Worm (Caenorhabditis elegans): ENCODE results near the gene F42A8.1.
A peak's percentile ranks its signal among the peaks of the same experiment; 100 is the strongest.

F42A8.1 gene

ce11 chrII:9338859-9339258 is 7.5 kb downstream of the F42A8.1 start, which contains the start of gene ttll-12:
TSS of gene ttll-12 (plus strand) at chrII:9338997.
- TF ChIP-seq sma-9 (GFP tag; optimal IDR thresholded peaks at IDR 0.05) = no peak
- no peak for TF ChIP-seq sma-9 (tag; optimal IDR thresholded peaks at IDR 0.05)
- peak; percentile 89 for TF ChIP-seq ama-1 (optimal IDR thresholded peaks at IDR 0.05)

ce11 chrII:9336651-9337050 is 9.7 kb downstream of the F42A8.1 start:
- TF ChIP-seq nhr-25 (tag; optimal IDR thresholded peaks at IDR 0.05) = no peak
- TF ChIP-seq ama-1 (optimal IDR thresholded peaks at IDR 0.05) = peak; percentile 81
- TF ChIP-seq C34F6.9 (tag; optimal IDR thresholded peaks at IDR 0.05) = peak; percentile 40
- TF ChIP-seq unc-55 (GFP tag; optimal IDR thresholded peaks at IDR 0.05) = peak; percentile 32
- TF ChIP-seq mdl-1 (tag; optimal IDR thresholded peaks at IDR 0.05) = no peak

ce11 chrII:9333714-9334113 is 12.7 kb downstream of the F42A8.1 start, which contains the start of gene scp-1:
TSS of gene scp-1 (plus strand) at chrII:9334014.
- TF ChIP-seq zag-1 (tag; optimal IDR thresholded peaks at IDR 0.05) = no peak
- TF ChIP-seq ztf-11 (tag; optimal IDR thresholded peaks at IDR 0.05) = no peak
- TF ChIP-seq mab-5 (tag; optimal IDR thresholded peaks at IDR 0.05) = no peak
- no peak for TF ChIP-seq nhr-77 (tag; optimal IDR thresholded peaks at IDR 0.05)
- no peak for TF ChIP-seq ZK546.5 (tag; optimal IDR thresholded peaks at IDR 0.05)
- no peak for TF ChIP-seq lsy-2 (tag; optimal IDR thresholded peaks at IDR 0.05)
- no peak for TF ChIP-seq crh-2 (tag; optimal IDR thresholded peaks at IDR 0.05)
- TF ChIP-seq F13H6.1 (tag; optimal IDR thresholded peaks at IDR 0.05) = no peak
- TF ChIP-seq elt-1 (tag; optimal IDR thresholded peaks at IDR 0.05) = no peak
- TF ChIP-seq skn-1 (tag; optimal IDR thresholded peaks at IDR 0.05) = no peak
- no peak for TF ChIP-seq peb-1 (tag; optimal IDR thresholded peaks at IDR 0.05)
- TF ChIP-seq aly-2 (tag; optimal IDR thresholded peaks at IDR 0.05) = no peak
- no peak for TF ChIP-seq sma-9 (GFP tag; optimal IDR thresholded peaks at IDR 0.05)
- TF ChIP-seq sma-9 (tag; optimal IDR thresholded peaks at IDR 0.05) = no peak
- no peak for TF ChIP-seq ztf-1 (GFP tag; conservative IDR thresholded peaks at IDR 0.05)

ce11 chrII:9333034-9333433 is 13.4 kb downstream of the F42A8.1 start:
- TF ChIP-seq ztf-4 (tag; optimal IDR thresholded peaks at IDR 0.05) (no peak), alr-1 (tag; optimal IDR thresholded peaks at IDR 0.05) (no peak), dmd-4 (tag; optimal IDR thresholded peaks at IDR 0.05) (no peak), peb-1 (tag; optimal IDR thresholded peaks at IDR 0.05) (no peak), snpc-4 (tag; optimal IDR thresholded peaks at IDR 0.05) (no peak)

ce11 chrII:9331343-9331742 is 15.0 kb downstream of the F42A8.1 start, which contains the start of gene eif-3.F:
TSS of gene eif-3.F (plus strand) at chrII:9331643.
- no peak for TF ChIP-seq R02D3.7 (tag; optimal IDR thresholded peaks at IDR 0.05)
- no peak for TF ChIP-seq sma-3 (GFP tag; optimal IDR thresholded peaks at IDR 0.05)
- no peak for TF ChIP-seq unc-55 (GFP tag; optimal IDR thresholded peaks at IDR 0.05)
- TF ChIP-seq unc-62 (GFP tag; optimal IDR thresholded peaks at IDR 0.05) = no peak

ce11 chrII:9329474-9329873 is 16.9 kb downstream of the F42A8.1 start, which contains the start of gene wbp-2:
TSS of gene wbp-2 (plus strand) at chrII:9329774.
- no peak for TF ChIP-seq elt-1 (tag; optimal IDR thresholded peaks at IDR 0.05)
- no peak for TF ChIP-seq peb-1 (tag; optimal IDR thresholded peaks at IDR 0.05)
- TF ChIP-seq mab-5 (tag; optimal IDR thresholded peaks at IDR 0.05) = no peak
- no peak for TF ChIP-seq nhr-129 (tag; optimal IDR thresholded peaks at IDR 0.05)
- no peak for TF ChIP-seq ztf-1 (GFP tag; conservative IDR thresholded peaks at IDR 0.05)
- no peak for TF ChIP-seq ztf-4 (tag; optimal IDR thresholded peaks at IDR 0.05)
- TF ChIP-seq mbf-1 (tag; optimal IDR thresholded peaks at IDR 0.05) = no peak
- TF ChIP-seq ztf-11 (tag; optimal IDR thresholded peaks at IDR 0.05) = no peak
- no peak for TF ChIP-seq aly-2 (tag; optimal IDR thresholded peaks at IDR 0.05)
- TF ChIP-seq R02D3.7 (tag; optimal IDR thresholded peaks at IDR 0.05) = no peak
- TF ChIP-seq crh-2 (tag; optimal IDR thresholded peaks at IDR 0.05) = no peak
- TF ChIP-seq nhr-11 (tag; optimal IDR thresholded peaks at IDR 0.05) = no peak

- TF ChIP-seq fos-1 (tag; optimal IDR thresholded peaks at IDR 0.05) (peak; percentile 70), nhr-11 (tag; optimal IDR thresholded peaks at IDR 0.05) (no peak)
Measured at ce11 chrII:9325555-9325954, 20.8 kb downstream of the F42A8.1 start.

Data from whole organism, L2 larva.